Worm (Caenorhabditis elegans): ENCODE data around the gene col-73.

- no peak for TF ChIP-seq lin-39 (tag; optimal IDR thresholded peaks at IDR 0.05)
- no peak for TF ChIP-seq unc-30 (tag; optimal IDR thresholded peaks at IDR 0.05)
- TF ChIP-seq nhr-11 (tag; optimal IDR thresholded peaks at IDR 0.05), result no peak
- no peak for TF ChIP-seq hlh-17 (GFP tag; optimal IDR thresholded peaks at IDR 0.05; ENCODE audit: borderline replicate concordance)
- no peak for TF ChIP-seq ceh-82 (tag; optimal IDR thresholded peaks at IDR 0.05)
- TF ChIP-seq skn-1 (tag; optimal IDR thresholded peaks at IDR 0.05), result peak; percentile 37
- TF ChIP-seq ama-1 (optimal IDR thresholded peaks at IDR 0.05), result peak; percentile 77
Measured at ce11 chrII:4891012-4891775, 18.3 kb upstream of the col-73 start, which contains the start of gene gst-9.
